Fruit fly (Drosophila melanogaster) whole organism, embryonic: ENCODE measurements around the gene CG7943.

ENCODE experiments used
- ATbp ChIP-seq: fragments of 200-800 bp; sonication (Bioruptor generic); optimal IDR thresholded peaks from 2 replicates; lab custom pipeline; 2017; ENCODE audit warnings: missing biosample characterization, mild to moderate bottlenecking, missing genetic modification characterization, missing genetic modification reagents
- BEAF-32 ChIP-seq: fragments of 200-800 bp; sonication (Bioruptor generic); optimal IDR thresholded peaks from 3 replicates; lab custom pipeline; 2017; ENCODE audit warnings: missing biosample characterization, missing genetic modification characterization, mild to moderate bottlenecking, moderate library complexity, missing genetic modification reagents
- CG10366 ChIP-seq: fragments of 200-800 bp; sonication (Bioruptor generic); IDR thresholded peaks from 2 replicates; pipeline ENCODE4 v1.3.6; 2022; ENCODE audit warnings: missing biosample characterization, missing genetic modification characterization
- CG12155 ChIP-seq: fragments of 200-800 bp; sonication (Bioruptor generic); optimal IDR thresholded peaks from 3 replicates; lab custom pipeline; 2016; ENCODE audit warnings: missing biosample characterization, missing genetic modification characterization
- CG12219 ChIP-seq: fragments of 200-800 bp; sonication (Bioruptor generic); optimal IDR thresholded peaks from 3 replicates; lab custom pipeline; 2018; ENCODE audit warnings: missing biosample characterization, mild to moderate bottlenecking, missing genetic modification characterization
- CG12391 ChIP-seq: fragments of 200-800 bp; sonication (Bioruptor generic); optimal IDR thresholded peaks from 3 replicates; lab custom pipeline; 2018; ENCODE audit warnings: missing biosample characterization, mild to moderate bottlenecking, missing genetic modification characterization, moderate library complexity
- CG12659 ChIP-seq: fragments of 200-800 bp; sonication (Bioruptor generic); optimal IDR thresholded peaks from 3 replicates; lab custom pipeline; 2017; ENCODE audit warnings: mild to moderate bottlenecking, missing biosample characterization, missing genetic modification reagents, missing genetic modification characterization
- CG14014 ChIP-seq: fragments of 200-800 bp; sonication (Bioruptor generic); IDR thresholded peaks from 2 replicates; pipeline ENCODE4 v1.3.6; 2022; ENCODE audit warnings: missing biosample characterization, missing genetic modification characterization
- CG14710 ChIP-seq: fragments of 200-800 bp; sonication (Bioruptor generic); optimal IDR thresholded peaks from 3 replicates; lab custom pipeline; 2019; ENCODE audit warnings: missing biosample characterization, mild to moderate bottlenecking, missing genetic modification characterization, moderate library complexity
- CG15601 ChIP-seq: fragments of 200-800 bp; sonication (Bioruptor generic); optimal IDR thresholded peaks from 3 replicates; lab custom pipeline; 2019; ENCODE audit warnings: missing biosample characterization, mild to moderate bottlenecking, missing genetic modification characterization, moderate library complexity
- CG17359 ChIP-seq: fragments of 200-800 bp; sonication (Bioruptor generic); optimal IDR thresholded peaks from 3 replicates; lab custom pipeline; 2018; ENCODE audit warnings: missing biosample characterization, mild to moderate bottlenecking, missing genetic modification characterization, moderate library complexity
- CG18599 ChIP-seq: fragments of 200-800 bp; sonication (Bioruptor generic); optimal IDR thresholded peaks from 3 replicates; lab custom pipeline; 2017; ENCODE audit warnings: missing biosample characterization, missing genetic modification characterization, mild to moderate bottlenecking, moderate library complexity, missing genetic modification reagents
- CG30020 ChIP-seq: fragments of 200-800 bp; optimal IDR thresholded peaks from 2 replicates; lab custom pipeline; 2019; ENCODE audit warnings: missing biosample characterization, mild to moderate bottlenecking, missing genetic modification characterization, moderate library complexity
- CG31441 ChIP-seq: fragments of 200-800 bp; sonication (Bioruptor generic); IDR thresholded peaks from 2 replicates; pipeline ENCODE4 v1.3.6; 2022; ENCODE audit warnings: missing biosample characterization, missing genetic modification characterization
- CG4282 ChIP-seq: fragments of 200-800 bp; sonication (Bioruptor generic); optimal IDR thresholded peaks from 2 replicates; lab custom pipeline; 2016; ENCODE audit warnings: missing biosample characterization, missing genetic modification characterization
- CG7839 ChIP-seq: fragments of 200-800 bp; sonication (Bioruptor generic); optimal IDR thresholded peaks from 3 replicates; lab custom pipeline; 2018; ENCODE audit warnings: missing biosample characterization, mild to moderate bottlenecking, missing genetic modification characterization, moderate library complexity
- CG7987 ChIP-seq: fragments of 200-800 bp; sonication (Bioruptor generic); optimal IDR thresholded peaks from 2 replicates; lab custom pipeline; 2018; ENCODE audit warnings: missing biosample characterization, mild to moderate bottlenecking, missing genetic modification characterization, moderate library complexity
- CG9437 ChIP-seq: fragments of 200-800 bp; sonication (Bioruptor generic); optimal IDR thresholded peaks from 2 replicates; lab custom pipeline; 2018; ENCODE audit warnings: missing biosample characterization, mild to moderate bottlenecking, missing genetic modification characterization
- CG9817 ChIP-seq: fragments of 200-800 bp; sonication (Bioruptor generic); optimal IDR thresholded peaks from 2 replicates; lab custom pipeline; 2018; ENCODE audit warnings: missing biosample characterization, mild to moderate bottlenecking, missing genetic modification characterization, moderate library complexity
- CoRest ChIP-seq: fragments of 200-800 bp; sonication (Bioruptor generic); optimal IDR thresholded peaks from 3 replicates; lab custom pipeline; 2018; ENCODE audit warnings: missing biosample characterization, mild to moderate bottlenecking, missing genetic modification characterization, moderate library complexity
- Drgx ChIP-seq: fragments of 200-800 bp; sonication (Bioruptor generic); IDR thresholded peaks from 2 replicates; pipeline ENCODE4 v1.3.6; 2022; ENCODE audit warnings: missing biosample characterization, missing genetic modification characterization
- HLH54F ChIP-seq: fragments of 200-800 bp; sonication (Bioruptor generic); optimal IDR thresholded peaks from 3 replicates; lab custom pipeline; 2016; ENCODE audit warnings: missing biosample characterization, missing genetic modification characterization
- Med ChIP-seq: fragments of 200-800 bp; sonication (Bioruptor generic); peaks from one replicate; lab custom pipeline; 2016; ENCODE audit warnings: missing biosample characterization, missing genetic modification characterization, mild to moderate bottlenecking, inconsistent platforms, moderate library complexity
- Meics ChIP-seq: fragments of 200-800 bp; sonication (Bioruptor generic); optimal IDR thresholded peaks from 2 replicates; lab custom pipeline; 2017; ENCODE audit warnings: missing biosample characterization, mild to moderate bottlenecking, missing genetic modification characterization
- NK7.1 ChIP-seq: fragments of 200-800 bp; sonication (Bioruptor generic); optimal IDR thresholded peaks from 3 replicates; lab custom pipeline; 2016; ENCODE audit warnings: missing biosample characterization, missing genetic modification characterization
- NfI ChIP-seq: fragments of 200-800 bp; sonication (Bioruptor generic); optimal IDR thresholded peaks from 3 replicates; lab custom pipeline; 2018; ENCODE audit warnings: missing biosample characterization, mild to moderate bottlenecking, missing genetic modification characterization, moderate library complexity
- Pdp1 ChIP-seq, 2 experiments: fragments of 200-800 bp; sonication (Bioruptor generic); optimal IDR thresholded peaks; 3 replicates each; lab custom pipeline; 2016; ENCODE audit warnings: missing biosample characterization in 2 of 2, missing genetic modification characterization in 2 of 2, mild to moderate bottlenecking in 1 of 2, moderate library complexity in 1 of 2
- Ptx1 ChIP-seq: fragments of 200-800 bp; sonication (Bioruptor generic); IDR thresholded peaks from 2 replicates; pipeline ENCODE4 v1.3.6; 2022; ENCODE audit warnings: missing biosample characterization, missing genetic modification characterization
- Rfx ChIP-seq: fragments of 200-800 bp; sonication (Bioruptor generic); IDR thresholded peaks from 2 replicates; pipeline ENCODE4 v1.3.6; 2022; ENCODE audit warnings: missing biosample characterization, missing genetic modification characterization
- Xbp1 ChIP-seq: fragments of 200-800 bp; sonication (Bioruptor generic); optimal IDR thresholded peaks from 3 replicates; lab custom pipeline; 2016; ENCODE audit warnings: missing biosample characterization, mild to moderate bottlenecking, missing genetic modification characterization
- ara ChIP-seq: fragments of 200-800 bp; sonication (Bioruptor generic); IDR thresholded peaks from 2 replicates; pipeline ENCODE4 v1.3.6; 2022; ENCODE audit warnings: missing biosample characterization, missing genetic modification characterization
- ash1 ChIP-seq: fragments of 200-800 bp; sonication (Bioruptor generic); optimal IDR thresholded peaks from 2 replicates; lab custom pipeline; 2018; ENCODE audit warnings: missing biosample characterization, mild to moderate bottlenecking, missing genetic modification characterization
- az2 ChIP-seq: fragments of 200-800 bp; sonication (Bioruptor generic); optimal IDR thresholded peaks from 3 replicates; lab custom pipeline; 2016; ENCODE audit warnings: missing biosample characterization, missing genetic modification characterization
- bab2 ChIP-seq: fragments of 200-800 bp; sonication (Bioruptor generic); optimal IDR thresholded peaks from 2 replicates; lab custom pipeline; 2016; ENCODE audit warnings: missing biosample characterization, missing genetic modification characterization
- bcd ChIP-seq: fragments of 200-800 bp; sonication (Bioruptor generic); optimal IDR thresholded peaks from 2 replicates; lab custom pipeline; 2017; ENCODE audit warnings: missing biosample characterization, mild to moderate bottlenecking, missing genetic modification characterization
- corto ChIP-seq: fragments of 200-800 bp; sonication (Bioruptor generic); optimal IDR thresholded peaks from 2 replicates; lab custom pipeline; 2016; ENCODE audit warnings: missing biosample characterization, mild to moderate bottlenecking, missing genetic modification characterization, moderate library complexity
- dmrt11E ChIP-seq: fragments of 200-800 bp; sonication (Bioruptor generic); optimal IDR thresholded peaks from 3 replicates; lab custom pipeline; 2018; ENCODE audit warnings: missing biosample characterization, mild to moderate bottlenecking, missing genetic modification characterization, moderate library complexity
- dmrt99B ChIP-seq: fragments of 200-800 bp; sonication (Bioruptor generic); optimal IDR thresholded peaks from 2 replicates; lab custom pipeline; 2018; ENCODE audit warnings: missing biosample characterization, mild to moderate bottlenecking, missing genetic modification characterization, moderate library complexity
- grau ChIP-seq: fragments of 200-800 bp; optimal IDR thresholded peaks from 3 replicates; lab custom pipeline; 2019; ENCODE audit warnings: missing biosample characterization, mild to moderate bottlenecking, missing genetic modification characterization, moderate library complexity
- lab ChIP-seq: fragments of 200-800 bp; sonication (Bioruptor generic); optimal IDR thresholded peaks from 3 replicates; lab custom pipeline; 2017; ENCODE audit warnings: missing biosample characterization, missing genetic modification characterization, mild to moderate bottlenecking, moderate library complexity, missing genetic modification reagents
- org-1 ChIP-seq: fragments of 200-800 bp; sonication (Bioruptor generic); optimal IDR thresholded peaks from 2 replicates; lab custom pipeline; 2017; ENCODE audit warnings: missing biosample characterization, missing genetic modification characterization
- phol ChIP-seq: fragments of 200-800 bp; sonication (Bioruptor generic); optimal IDR thresholded peaks from 3 replicates; lab custom pipeline; 2018; ENCODE audit warnings: missing biosample characterization, mild to moderate bottlenecking, missing genetic modification characterization, moderate library complexity
- sug ChIP-seq: fragments of 200-800 bp; optimal IDR thresholded peaks from 2 replicates; lab custom pipeline; 2019; ENCODE audit warnings: missing biosample characterization, mild to moderate bottlenecking, missing genetic modification characterization, moderate library complexity
- unpg ChIP-seq: fragments of 200-800 bp; sonication (Bioruptor generic); optimal IDR thresholded peaks from 3 replicates; lab custom pipeline; 2018; ENCODE audit warnings: missing biosample characterization, mild to moderate bottlenecking, missing genetic modification characterization, moderate library complexity
- wor ChIP-seq: fragments of 200-800 bp; sonication (Bioruptor generic); IDR thresholded peaks from 2 replicates; pipeline ENCODE4 v1.3.6; 2022; ENCODE audit warnings: missing biosample characterization, missing genetic modification characterization
- yki ChIP-seq: fragments of >200 bp; optimal IDR thresholded peaks from 3 replicates; lab custom pipeline; 2018
- zf30C ChIP-seq: fragments of 200-800 bp; sonication (Bioruptor generic); optimal IDR thresholded peaks from 3 replicates; lab custom pipeline; 2018; ENCODE audit warnings: missing biosample characterization, mild to moderate bottlenecking, missing genetic modification characterization

CG7943 gene

DNA sequence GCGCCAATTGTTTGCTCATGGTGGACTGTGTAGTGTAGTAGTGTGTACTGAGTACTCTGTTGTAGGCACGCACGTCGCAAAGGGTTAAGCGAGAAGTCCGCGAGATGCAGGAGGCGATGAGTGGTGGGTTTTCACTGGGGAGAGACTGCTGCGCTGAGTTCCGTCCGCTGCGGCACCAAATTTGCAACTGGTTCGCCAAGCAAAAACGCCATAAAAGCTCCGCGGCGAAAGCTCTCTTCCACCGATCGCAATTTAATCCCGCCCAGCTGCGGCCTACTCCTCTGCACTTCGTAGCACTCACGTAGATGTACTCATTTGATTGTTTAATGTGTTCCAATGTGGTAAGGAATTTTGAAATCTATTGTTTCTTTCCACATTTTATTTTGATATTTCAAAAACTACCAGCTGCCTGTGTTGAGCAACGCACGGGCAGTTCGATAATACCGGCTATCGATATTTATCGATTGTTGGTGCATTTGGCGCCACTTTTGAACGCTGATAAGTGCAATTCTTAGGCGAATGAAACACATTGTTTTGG, 31.2 kb upstream of the CG7943 start, which contains the start of gene CG7920 (continued):
- TF ChIP-seq CG30020 (tag; lab: Kevin White, UChicago) = no peak

DNA sequence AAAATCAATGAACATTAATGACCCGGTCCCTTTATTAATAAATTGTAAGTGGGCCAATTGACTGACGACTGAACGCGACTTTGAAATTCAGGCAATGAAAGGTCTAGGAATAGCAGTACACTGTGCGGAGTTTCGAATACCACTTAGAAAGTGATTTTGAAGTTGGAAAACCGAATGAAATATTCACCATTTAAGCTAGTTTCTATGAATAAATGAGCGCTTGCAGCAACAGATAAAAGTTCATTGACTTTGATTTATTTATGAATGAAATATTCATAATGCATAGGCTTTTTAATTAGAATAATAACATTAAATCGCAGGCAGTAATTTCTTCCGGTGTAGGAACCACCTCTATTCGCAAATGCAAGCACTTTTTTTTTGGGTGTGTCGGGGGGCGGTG, 25.3 kb upstream of the CG7943 start:
- peak; percentile 45 for TF ChIP-seq ATbp (GFP tag; lab: Kevin White, UChicago)
- TF ChIP-seq CG14014 (GFP tag; lab: Robert Waterston, UW) = 0 out of 2 replicates have a peak, but pooled peaks have one; percentile 27
- no peak for TF ChIP-seq corto (GFP tag; lab: Kevin White, UChicago)
- no peak for TF ChIP-seq Pdp1 (GFP tag; optimal IDR thresholded peaks at IDR 0.05; lab: Kevin White, UChicago)
- peak; percentile 21 for TF ChIP-seq bcd (GFP tag; lab: Kevin White, UChicago)
- TF ChIP-seq az2 (GFP tag; lab: Kevin White, UChicago) = peak; percentile 3
- TF ChIP-seq zf30C = peak; percentile 33
- peak; percentile 22 for TF ChIP-seq CG17359 (tag; lab: Kevin White, UChicago)
- TF ChIP-seq CG12391 = peak; percentile 30
- peak; percentile 45 for TF ChIP-seq CG18599 (GFP tag; lab: Kevin White, UChicago)
- peak; percentile 43 for TF ChIP-seq dmrt99B
- peak; percentile 6 for TF ChIP-seq CoRest (tag; lab: Kevin White, UChicago)
- TF ChIP-seq BEAF-32 (GFP tag; lab: Kevin White, UChicago) = no peak
- no peak for TF ChIP-seq NK7.1 (GFP tag; lab: Kevin White, UChicago)
- TF ChIP-seq CG14710 = peak; percentile 2
- TF ChIP-seq Ptx1 = 0 out of 2 replicates have a peak, but pooled peaks have one; percentile 31
- peak; percentile 37 for TF ChIP-seq Meics (GFP tag; lab: Kevin White, UChicago)
- peak; percentile 22 for TF ChIP-seq Med (GFP tag; lab: Kevin White, UChicago)
- peak; percentile 13 for TF ChIP-seq lab (GFP tag; lab: Kevin White, UChicago)
- TF ChIP-seq grau (tag; lab: Kevin White, UChicago) = peak; percentile 23
- no peak for TF ChIP-seq ash1
- TF ChIP-seq bab2 (GFP tag; lab: Kevin White, UChicago) = no peak
- TF ChIP-seq CG4282 (GFP tag; lab: Kevin White, UChicago) = no peak
- TF ChIP-seq CG10366 (GFP tag; lab: Robert Waterston, UW) = peak; percentile 16; the same call in 1 of the 2 replicates
- peak; percentile 39; the same call in 1 of the 2 replicates for TF ChIP-seq ara (GFP tag; lab: Robert Waterston, UW)
- no peak for TF ChIP-seq CG7987 (GFP tag; lab: Kevin White, UChicago)
- peak; percentile 10 for TF ChIP-seq CG12155 (GFP tag; lab: Kevin White, UChicago)
- TF ChIP-seq wor (GFP tag; lab: Robert Waterston, UW) = no peak
- TF ChIP-seq CG9817 (tag; lab: Kevin White, UChicago) = peak; percentile 17
- TF ChIP-seq CG12659 (GFP tag; lab: Kevin White, UChicago) = no peak
- TF ChIP-seq CG31441 = peak; percentile 24; the same call in 1 of the 2 replicates
- TF ChIP-seq Drgx (GFP tag; lab: Robert Waterston, UW) = peak; percentile 65
- peak; percentile 33 for TF ChIP-seq unpg (GFP tag; lab: Kevin White, UChicago)
- TF ChIP-seq sug (tag; lab: Kevin White, UChicago) = no peak
- no peak for TF ChIP-seq NfI (GFP tag; lab: Kevin White, UChicago)
- peak; percentile 22 for TF ChIP-seq CG7839 (tag; lab: Kevin White, UChicago)
- TF ChIP-seq CG15601 (tag; lab: Kevin White, UChicago) = no peak
- no peak for TF ChIP-seq CG9437 (GFP tag; lab: Kevin White, UChicago)
- peak; percentile 47 for TF ChIP-seq Rfx
- TF ChIP-seq dmrt11E = peak; percentile 1
- TF ChIP-seq phol (tag; lab: Kevin White, UChicago) = peak; percentile 30
- no peak for TF ChIP-seq HLH54F
- no peak for TF ChIP-seq yki
- no peak for TF ChIP-seq CG12219
- peak; percentile 29 for TF ChIP-seq Xbp1
- peak; percentile 8 for TF ChIP-seq org-1
